Worm (Caenorhabditis elegans): ENCODE data around the gene ing-3.
"Not testable (repeated sequence)": the region's sequence is repeated elsewhere in the genome, so short reads cannot be mapped to it uniquely, and the experiment has no call there.

Gene ing-3

DNA sequence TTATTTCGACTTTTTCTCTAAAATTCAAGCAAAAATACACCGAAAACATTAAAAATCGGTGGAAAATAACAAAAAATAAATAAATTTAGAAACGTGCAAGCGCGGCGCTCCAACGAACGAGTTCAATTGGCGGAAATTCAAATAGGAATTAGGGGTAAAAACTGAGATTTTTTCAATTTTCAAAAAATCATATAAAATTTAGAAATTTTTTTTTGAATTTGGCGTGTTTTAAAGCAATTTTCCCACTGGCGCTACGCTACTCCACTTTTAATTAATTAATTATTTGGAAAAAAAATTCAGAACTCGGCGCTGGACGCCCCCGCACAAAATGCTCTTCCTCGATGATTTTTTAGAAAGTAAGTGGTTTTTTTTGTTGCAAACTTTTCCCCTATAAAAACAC is at the start of gene ing-3:
TSS of gene ing-3 (plus strand) at position 301 of the 400 bp plus-strand sequence.
- no peak for TF ChIP-seq unc-62 (GFP tag; optimal IDR thresholded peaks at IDR 0.05)

DNA sequence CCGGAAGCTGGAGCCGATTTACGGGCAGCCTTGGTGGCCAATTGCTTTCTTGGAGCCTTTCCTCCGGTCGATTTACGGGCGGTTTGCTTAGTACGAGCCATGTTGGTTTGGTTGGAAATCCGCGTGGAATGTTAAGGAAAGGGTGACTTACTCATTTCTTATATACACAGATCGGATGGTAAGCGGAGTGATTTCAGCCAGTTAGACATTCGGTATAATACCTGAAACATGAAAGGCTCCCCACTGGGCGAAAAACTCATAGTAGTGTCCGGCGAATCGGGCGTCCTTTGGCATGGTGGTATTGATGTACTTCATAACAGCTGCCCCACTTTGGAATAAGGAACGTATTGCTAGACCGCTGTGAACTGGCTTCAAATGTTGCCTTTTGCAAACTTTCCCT is 47.2 kb upstream of the ing-3 start, which contains the start of gene his-42:
TSS of gene his-42 (minus strand) at position 101 of the 400 bp plus-strand sequence.
- TF ChIP-seq unc-62 (GFP tag; optimal IDR thresholded peaks at IDR 0.05): no peak

DNA sequence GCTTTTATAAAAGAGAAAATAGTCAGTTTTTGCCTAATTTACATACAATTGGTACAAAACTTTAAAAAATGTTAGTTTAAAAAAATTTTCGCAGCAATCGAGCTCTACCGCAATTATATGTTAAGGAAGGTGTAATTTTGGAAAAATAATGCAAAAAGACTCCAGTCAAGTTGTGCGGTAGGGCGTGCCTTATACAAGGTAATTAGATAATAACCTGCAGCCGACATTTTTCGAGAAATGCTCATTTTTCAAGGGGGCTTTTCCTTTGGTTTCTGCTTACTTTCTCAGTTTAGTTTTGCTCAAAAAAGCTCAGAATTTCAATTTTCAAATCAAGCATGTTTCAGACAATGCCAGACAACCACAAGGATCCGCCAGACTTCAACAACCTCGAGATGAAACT is 45.6 kb upstream of the ing-3 start, which contains the start of gene F08G2.4:
TSS of gene F08G2.4 (plus strand) at position 348 of the 400 bp plus-strand sequence.
- no peak for TF ChIP-seq unc-62 (GFP tag; optimal IDR thresholded peaks at IDR 0.05)

DNA sequence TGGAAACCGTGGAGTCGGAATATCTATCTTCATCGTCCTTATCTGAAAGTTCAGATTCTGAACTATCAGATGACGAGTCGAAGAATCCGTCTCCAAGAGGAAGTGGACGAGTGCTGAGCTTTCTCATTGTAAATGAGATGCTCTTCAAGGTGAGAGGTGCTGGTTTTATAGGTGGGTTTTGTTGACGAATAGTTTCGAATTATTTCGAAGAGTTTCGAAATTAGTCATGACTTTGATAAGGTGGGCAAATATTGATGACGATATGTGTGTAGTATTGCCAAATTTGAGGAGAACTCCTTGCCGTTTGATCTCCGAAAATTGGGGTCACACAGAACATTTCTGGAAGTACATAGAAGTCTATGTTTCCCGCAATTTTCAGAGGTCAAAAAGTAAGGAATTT is 42.3 kb upstream of the ing-3 start, which contains the start of gene F08G2.5:
TSS of gene F08G2.5 (minus strand) at position 127 of the 400 bp plus-strand sequence.
- no peak for TF ChIP-seq unc-62 (GFP tag; optimal IDR thresholded peaks at IDR 0.05)

DNA sequence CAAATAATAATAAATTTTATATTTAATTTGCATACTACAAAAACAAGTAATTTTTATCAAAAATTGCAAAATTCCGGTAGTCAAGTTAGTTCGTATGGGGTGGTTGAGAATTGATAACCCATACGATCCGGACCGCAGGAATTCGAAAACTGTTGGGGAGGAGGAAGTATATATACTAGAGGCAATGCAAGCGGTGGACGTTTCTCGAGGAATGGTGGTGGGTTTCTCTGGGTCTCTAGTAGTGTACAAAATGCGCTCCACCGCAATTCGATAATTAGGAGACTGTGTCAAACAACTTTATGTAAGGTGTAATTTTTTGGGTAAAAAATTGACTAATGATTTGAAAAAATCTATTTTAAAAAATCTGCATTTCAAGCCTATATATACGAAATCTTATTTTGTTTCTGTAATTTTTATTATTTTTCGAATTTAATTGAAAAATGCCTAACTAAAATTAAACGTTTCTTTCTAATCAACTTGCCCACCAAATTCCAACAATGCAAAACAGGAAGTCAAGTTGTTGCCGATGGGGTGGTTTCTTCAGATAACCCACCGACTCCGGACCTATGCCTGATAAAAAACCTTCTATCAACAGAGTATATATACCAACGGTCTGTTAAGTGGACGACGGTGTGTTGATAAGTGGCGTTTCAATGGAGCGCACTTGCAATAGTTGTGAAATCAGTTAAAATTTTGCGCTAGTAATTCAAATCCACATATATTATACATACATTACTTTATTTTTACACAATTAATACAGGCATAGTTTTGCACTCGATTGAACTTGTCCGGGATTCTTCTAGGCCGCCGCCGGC is 41.2 kb upstream of the ing-3 start:
- TF ChIP-seq unc-62 (GFP tag; optimal IDR thresholded peaks at IDR 0.05): no peak

DNA sequence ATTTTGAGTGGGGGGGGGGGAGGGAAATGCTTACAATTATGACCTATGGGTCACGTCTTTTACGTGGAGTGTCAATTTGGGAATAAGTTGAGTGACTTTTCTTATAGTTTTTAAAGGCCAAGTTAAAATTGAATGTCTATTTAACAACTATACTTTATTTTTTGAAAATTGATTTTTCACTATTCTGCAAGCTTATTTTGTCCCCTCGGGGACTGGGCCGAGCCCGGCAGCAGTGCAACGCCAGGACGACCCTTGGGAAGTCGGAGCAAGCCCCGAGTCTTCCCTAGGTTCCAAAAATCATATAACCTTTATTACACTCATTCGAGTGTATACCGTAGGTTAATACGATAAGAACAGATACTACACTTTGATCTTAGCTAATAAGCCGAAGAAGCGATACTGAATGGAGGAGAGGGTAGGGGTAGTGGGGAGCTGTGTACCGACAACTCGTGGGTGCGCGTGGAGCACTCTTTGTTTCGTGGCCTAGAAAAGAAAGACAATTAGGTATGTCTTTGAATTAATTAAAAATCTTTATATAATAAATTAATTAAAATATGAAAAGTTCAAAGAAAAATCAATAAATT is 40.0 kb upstream of the ing-3 start, which contains the start of gene ins-37:
TSS of gene ins-37 (minus strand) at position 384 of the 584 bp plus-strand sequence.
- TF ChIP-seq unc-62 (GFP tag; optimal IDR thresholded peaks at IDR 0.05): not testable (repeated sequence)

DNA sequence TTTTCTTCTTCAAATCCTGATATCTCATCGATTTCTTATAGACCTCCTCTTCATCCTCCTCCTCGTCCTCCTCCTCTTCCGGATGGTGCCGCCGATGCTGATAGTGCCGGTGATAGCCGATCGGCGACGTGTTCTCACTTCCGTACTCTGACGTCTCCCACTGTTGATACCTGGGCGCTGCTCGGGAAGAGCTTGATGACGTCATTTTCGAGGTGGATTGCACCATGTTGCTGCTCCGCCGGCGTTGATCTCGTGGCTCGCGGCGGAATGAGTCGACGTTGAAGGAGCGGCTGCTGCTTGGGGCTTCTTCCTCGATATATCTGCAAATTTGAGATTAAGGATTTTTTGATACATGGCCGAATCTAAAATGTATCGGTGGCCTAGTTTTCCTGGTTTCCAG is 37.4 kb upstream of the ing-3 start:
- no peak for TF ChIP-seq unc-62 (GFP tag; optimal IDR thresholded peaks at IDR 0.05)

DNA sequence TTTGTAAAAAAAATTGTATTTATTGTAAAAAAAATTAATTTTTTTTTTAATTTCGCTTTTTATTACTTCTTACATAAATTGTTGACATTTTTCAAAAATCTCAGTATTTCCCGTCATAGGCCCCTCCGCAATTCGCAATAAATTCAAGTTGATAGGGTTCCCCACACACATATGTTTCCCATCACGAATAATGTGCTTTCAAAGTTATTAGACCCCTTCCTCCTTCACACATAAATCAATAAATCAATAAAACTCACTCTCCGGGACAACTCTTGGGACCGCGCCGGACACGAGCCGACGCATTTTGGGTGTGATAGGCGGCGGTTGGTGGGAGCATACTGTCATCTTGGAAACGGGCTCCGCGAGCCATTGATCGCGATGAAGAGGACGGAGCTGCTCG is 36.4 kb upstream of the ing-3 start:
- TF ChIP-seq unc-62 (GFP tag; optimal IDR thresholded peaks at IDR 0.05): no peak

DNA sequence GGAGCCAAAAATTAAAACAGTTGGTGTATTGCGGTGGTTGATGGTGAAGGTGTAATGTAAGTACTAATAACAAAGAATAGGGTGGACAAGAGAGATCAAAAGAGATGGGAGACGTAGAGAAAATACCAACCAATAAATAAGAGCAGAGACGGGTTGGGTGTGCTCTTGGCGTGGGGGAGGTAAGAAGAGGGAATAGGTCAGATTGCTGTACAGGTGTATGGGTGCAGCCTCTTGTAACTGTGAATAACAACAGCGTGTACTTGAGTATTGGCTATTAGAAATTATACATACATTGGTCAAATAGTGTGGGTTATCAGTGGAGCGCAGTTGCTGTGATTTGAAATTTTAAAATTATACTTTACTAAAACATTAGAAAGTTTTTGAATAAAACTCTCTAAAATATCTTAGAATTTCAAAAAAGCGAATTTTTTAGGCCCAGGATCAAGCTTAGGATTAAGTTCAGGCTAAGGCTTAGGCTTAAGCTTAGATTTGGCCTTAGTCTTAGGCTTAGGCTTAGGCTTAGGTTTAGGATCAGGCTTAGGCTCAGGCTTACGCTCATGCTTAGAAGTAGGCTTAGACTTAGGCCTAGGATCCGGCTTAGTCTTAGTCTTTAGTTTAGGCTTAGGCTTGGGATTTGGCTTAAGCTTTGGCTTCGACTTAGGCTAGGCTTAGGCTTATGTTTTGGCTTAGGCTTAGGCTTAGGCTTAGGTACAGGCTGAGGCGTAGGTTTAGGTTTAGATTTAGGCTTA is 34.6 kb upstream of the ing-3 start, which contains the start of gene F08G2.7:
TSS of gene F08G2.7 (minus strand) at position 51 of the 749 bp plus-strand sequence.
- no peak for TF ChIP-seq unc-62 (GFP tag; optimal IDR thresholded peaks at IDR 0.05)

DNA sequence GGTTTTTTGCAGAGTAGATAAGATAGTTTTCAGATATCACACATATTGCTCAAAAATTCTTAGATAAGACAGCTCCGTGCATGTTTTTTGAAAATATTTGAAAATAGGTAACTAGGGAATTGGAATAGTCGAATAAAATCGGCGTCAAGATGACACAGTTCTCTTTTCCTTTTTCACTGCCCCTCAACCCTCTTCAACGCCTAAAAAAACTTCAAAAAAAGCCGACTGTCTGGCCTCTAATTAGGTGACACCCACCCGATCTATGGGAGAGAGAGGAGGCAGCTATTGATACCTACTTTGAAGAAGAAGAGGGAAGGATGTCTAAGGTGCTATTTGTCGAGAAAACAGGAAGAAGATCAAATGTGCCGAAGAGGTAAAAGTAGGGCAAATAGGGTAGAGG is 33.5 kb upstream of the ing-3 start:
- TF ChIP-seq unc-62 (GFP tag; optimal IDR thresholded peaks at IDR 0.05): no peak

DNA sequence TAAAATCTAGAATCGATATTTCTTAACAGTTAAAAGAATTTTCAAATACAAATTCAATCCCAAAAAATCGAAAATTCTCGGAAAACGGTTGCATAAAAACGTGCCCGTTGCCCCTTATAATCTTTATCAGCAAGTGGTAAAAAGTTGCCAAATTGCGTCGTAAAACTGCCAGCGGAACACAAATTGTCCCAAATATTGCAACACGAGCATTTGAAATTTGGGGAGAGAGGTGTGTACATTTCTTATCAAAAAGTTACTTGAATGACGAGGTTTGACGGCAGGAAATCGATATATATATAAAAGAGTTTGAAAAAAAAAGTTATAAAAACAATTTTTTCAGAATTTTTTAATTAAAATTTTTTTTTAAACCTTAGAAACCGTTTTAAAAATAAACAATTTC is 29.8 kb upstream of the ing-3 start:
- TF ChIP-seq unc-62 (GFP tag; optimal IDR thresholded peaks at IDR 0.05): no peak

DNA sequence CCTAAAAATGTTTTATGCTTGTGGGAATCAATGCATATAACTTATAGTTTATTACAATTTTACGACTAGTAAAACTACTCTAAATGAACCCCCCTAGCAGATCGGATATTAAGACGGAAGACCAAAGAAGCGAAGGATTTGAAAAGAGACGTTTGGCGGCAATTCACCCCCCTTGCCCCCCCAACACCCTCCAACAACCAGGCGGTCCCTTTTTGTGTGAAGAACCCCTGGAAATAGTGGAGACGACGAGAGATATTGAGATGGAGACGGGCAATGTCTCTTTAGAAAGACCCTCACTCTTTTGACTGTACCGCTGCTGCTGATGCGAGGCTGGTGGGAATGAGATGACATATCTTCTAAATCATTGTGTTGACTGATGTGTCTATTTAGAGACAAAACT is 28.5 kb upstream of the ing-3 start:
- TF ChIP-seq unc-62 (GFP tag; optimal IDR thresholded peaks at IDR 0.05): no peak

DNA sequence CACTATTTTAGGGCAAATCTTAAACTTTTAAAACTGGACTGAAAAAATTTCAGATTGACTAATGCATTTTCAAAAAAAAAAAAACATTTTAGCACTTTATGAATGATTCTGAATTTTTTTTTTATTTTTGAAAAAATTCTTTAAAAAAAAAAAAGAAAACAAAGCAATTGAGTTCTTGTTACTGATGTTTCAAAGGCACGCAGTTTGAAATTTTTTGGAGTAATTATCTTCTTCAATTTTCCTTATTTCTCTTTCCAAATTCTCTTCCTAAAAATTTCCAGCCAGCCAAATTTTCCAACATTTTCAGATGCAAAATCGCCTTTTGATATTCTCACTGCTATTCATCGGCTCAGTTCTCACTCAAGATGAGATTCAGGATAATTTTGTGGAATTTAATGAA is 23.8 kb upstream of the ing-3 start, which contains the start of gene F08G2.8:
TSS of gene F08G2.8 (plus strand) at position 301 of the 400 bp plus-strand sequence.
- TF ChIP-seq unc-62 (GFP tag; optimal IDR thresholded peaks at IDR 0.05): no peak

DNA sequence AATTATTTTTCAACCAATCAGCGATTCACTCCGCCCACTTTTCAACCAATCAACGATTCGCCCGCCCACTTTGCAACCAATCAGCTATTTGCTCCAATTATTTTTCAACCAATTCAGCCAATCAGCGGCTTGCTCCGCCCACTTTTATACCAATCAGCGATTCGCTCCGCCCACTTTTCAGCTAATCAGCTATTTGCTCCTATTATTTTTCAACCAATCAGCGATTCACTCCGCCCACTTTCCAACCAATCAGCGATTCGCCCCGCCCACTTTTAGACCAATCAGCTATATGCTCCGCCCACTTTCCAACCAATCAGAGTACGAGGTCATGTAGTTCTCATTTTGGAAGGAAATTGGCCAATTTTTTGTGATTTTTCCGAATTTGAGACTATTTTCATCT is 20.5 kb upstream of the ing-3 start:
- TF ChIP-seq unc-62 (GFP tag; optimal IDR thresholded peaks at IDR 0.05): no peak

DNA sequence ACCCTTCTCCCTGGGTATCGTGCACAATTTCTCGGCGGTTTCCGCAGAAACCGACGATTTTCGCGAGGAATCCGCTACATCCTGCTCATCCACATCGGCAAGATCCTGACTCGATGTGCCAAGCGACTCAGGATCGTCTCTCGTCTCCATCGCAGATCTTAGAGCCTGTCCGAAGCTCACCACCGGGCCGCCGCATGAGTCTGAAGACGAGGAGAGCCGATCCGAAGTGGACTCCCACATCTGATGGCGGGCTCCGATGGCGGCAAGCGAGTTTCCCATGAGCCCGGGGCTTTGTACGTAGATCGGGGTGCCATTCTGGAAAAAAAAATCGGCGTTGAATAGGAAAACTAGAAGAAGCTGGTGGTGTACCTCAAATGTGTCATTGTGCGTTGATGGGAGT is 17.5 kb upstream of the ing-3 start:
- TF ChIP-seq unc-62 (GFP tag; optimal IDR thresholded peaks at IDR 0.05): no peak

DNA sequence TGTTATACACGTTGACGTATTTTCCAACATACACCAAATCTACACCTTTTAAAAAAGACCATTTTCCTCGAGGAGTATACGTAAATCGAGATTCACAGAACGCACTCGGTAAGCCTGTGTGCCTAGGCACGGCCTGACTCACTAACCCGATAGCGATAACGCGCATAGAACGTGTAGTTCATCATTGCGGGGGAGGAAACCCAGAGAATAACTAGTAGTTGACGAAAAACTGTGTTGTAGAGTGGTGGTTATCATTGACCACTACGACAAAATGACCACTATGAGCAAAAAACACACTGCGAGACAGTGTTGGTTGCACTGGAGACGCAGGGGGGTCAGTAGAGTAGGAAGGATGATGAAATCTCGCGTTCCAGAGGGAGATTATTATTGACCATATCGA is 16.0 kb upstream of the ing-3 start:
- no peak for TF ChIP-seq unc-62 (GFP tag; optimal IDR thresholded peaks at IDR 0.05)
